Worm (Caenorhabditis elegans) whole organism, young adult: Measurements from ENCODE around the gene C31H2.4.

Source experiments
- F23B12.7 ChIP-seq: sonication (generic microtip); optimal IDR thresholded peaks from 2 replicates; lab custom pipeline; 2017; ENCODE audit warnings: missing genetic modification characterization, mild to moderate bottlenecking, missing compliant biosample characterization, antibody characterized with exemption, moderate library complexity; ENCODE audit not compliant: insufficient read depth
- ZK185.1 ChIP-seq: sonication (generic microtip); optimal IDR thresholded peaks from 2 replicates; lab custom pipeline; 2016; ENCODE audit warnings: mild to moderate bottlenecking, missing genetic modification characterization, missing compliant biosample characterization; ENCODE audit not compliant: poor library complexity, severe bottlenecking
- madf-8 ChIP-seq: fragments of 200-800 bp; sonication (Bioruptor generic); conservative IDR thresholded peaks from 2 replicates; pipeline ENCODE4 v1.3.6; 2022; ENCODE audit warnings: missing genetic modification reagents, missing genetic modification characterization, missing compliant biosample characterization
- mcd-1 ChIP-seq: fragments of 200-800 bp; sonication (Bioruptor generic); IDR thresholded peaks from 2 replicates; pipeline ENCODE4 v1.3.6; 2022; ENCODE audit warnings: missing genetic modification reagents, missing genetic modification characterization, missing compliant biosample characterization
- nhr-90 ChIP-seq: sonication (generic microtip); optimal IDR thresholded peaks from 2 replicates; lab custom pipeline; 2016; ENCODE audit warnings: missing genotype, mild to moderate bottlenecking, missing genetic modification characterization, missing compliant biosample characterization
- pha-4 ChIP-seq: fragments of 150-350 bp; sonication (generic microtip); optimal IDR thresholded peaks from 2 replicates; lab custom pipeline; 2014; ENCODE audit warnings: missing biosample characterization, missing genetic modification reagents, missing genetic modification characterization

DNA sequence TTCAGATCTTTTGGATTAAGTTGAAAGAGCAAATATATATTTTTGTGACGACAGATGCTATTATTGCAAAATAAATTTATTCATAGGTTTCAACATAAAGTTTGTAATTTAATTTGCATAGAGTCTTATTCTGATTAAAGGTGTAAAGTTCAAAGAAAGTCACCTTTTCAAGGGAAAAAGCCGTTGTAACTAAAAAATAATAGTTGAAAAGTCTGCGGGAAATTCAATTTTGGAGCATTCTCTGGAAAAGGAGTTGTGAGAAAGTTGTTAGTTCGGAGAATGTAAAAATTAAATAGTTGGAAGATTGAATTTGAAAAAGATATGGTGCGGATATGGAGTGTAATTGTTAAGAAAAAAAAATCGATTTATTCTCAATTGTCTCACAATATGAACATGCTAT is 4.6 kb upstream of the C31H2.4 start:
- TF ChIP-seq madf-8 (GFP tag; lab: Robert Waterston, UW) (no peak), nhr-90 (tag; lab: Kevin White, UChicago) (no peak), pha-4 (tag; lab: Kevin White, UChicago) (no peak), ZK185.1 (tag; lab: Kevin White, UChicago) (no peak), F23B12.7 (tag; lab: Kevin White, UChicago) (no peak), mcd-1 (GFP tag; lab: Robert Waterston, UW) (no peak)
